Fruit fly (Drosophila melanogaster) whole organism, embryonic: ENCODE measurements around the gene CG14340.

Source experiments
- Asciz ChIP-seq: fragments of 200-800 bp; sonication (Bioruptor generic); optimal IDR thresholded peaks from 2 replicates; lab custom pipeline; 2017; ENCODE audit warnings: missing biosample characterization, mild to moderate bottlenecking, missing genetic modification characterization, missing genetic modification reagents
- Atf-2 ChIP-seq: fragments of 200-800 bp; sonication (Bioruptor generic); optimal IDR thresholded peaks from 2 replicates; lab custom pipeline; 2016; ENCODE audit warnings: missing biosample characterization, missing genetic modification characterization
- B-H1 ChIP-seq: fragments of 200-800 bp; sonication (Bioruptor generic); IDR thresholded peaks from 3 replicates; pipeline ENCODE4 v1.3.6; 2022; ENCODE audit warnings: missing biosample characterization, missing genetic modification characterization
- Bgb ChIP-seq: fragments of 200-800 bp; sonication (Bioruptor generic); IDR thresholded peaks from 2 replicates; pipeline ENCODE4 v1.3.6; 2022; ENCODE audit warnings: missing biosample characterization, missing genetic modification characterization; ENCODE audit not compliant: partially characterized antibody
- CG11456 ChIP-seq: fragments of 200-800 bp; sonication (Bioruptor generic); IDR thresholded peaks from 3 replicates; pipeline ENCODE4 v1.3.6; 2022; ENCODE audit warnings: missing biosample characterization, missing genetic modification characterization
- CG11504 ChIP-seq: fragments of 200-800 bp; sonication (Bioruptor generic); optimal IDR thresholded peaks from 3 replicates; lab custom pipeline; 2019; ENCODE audit warnings: missing biosample characterization, mild to moderate bottlenecking, missing genetic modification characterization, moderate library complexity
- CG11723 ChIP-seq: fragments of 200-800 bp; sonication (Bioruptor generic); optimal IDR thresholded peaks from 2 replicates; lab custom pipeline; 2017; ENCODE audit warnings: missing biosample characterization, mild to moderate bottlenecking, missing genetic modification characterization
- CG1233 ChIP-seq: fragments of 200-800 bp; sonication (Bioruptor generic); optimal IDR thresholded peaks from 4 replicates; lab custom pipeline; 2018; ENCODE audit warnings: missing biosample characterization, mild to moderate bottlenecking, missing genetic modification characterization
- CG17385 ChIP-seq: fragments of 200-800 bp; sonication (Bioruptor generic); optimal IDR thresholded peaks from 3 replicates; lab custom pipeline; 2018; ENCODE audit warnings: missing biosample characterization, mild to moderate bottlenecking, missing genetic modification characterization
- CG18619 ChIP-seq: fragments of 200-800 bp; sonication (Bioruptor generic); optimal IDR thresholded peaks from 3 replicates; lab custom pipeline; 2017; ENCODE audit warnings: missing biosample characterization, mild to moderate bottlenecking, missing genetic modification characterization
- CG2116 ChIP-seq: fragments of 200-800 bp; sonication (Bioruptor generic); optimal IDR thresholded peaks from 3 replicates; lab custom pipeline; 2018; ENCODE audit warnings: missing biosample characterization, mild to moderate bottlenecking, missing genetic modification characterization
- CG2875 ChIP-seq: fragments of 200-800 bp; sonication (Bioruptor generic); optimal IDR thresholded peaks from 2 replicates; lab custom pipeline; 2017; ENCODE audit warnings: missing biosample characterization, mild to moderate bottlenecking, missing genetic modification characterization, missing genetic modification reagents
- CG31224 ChIP-seq: fragments of 200-800 bp; sonication (Bioruptor generic); IDR thresholded peaks from 2 replicates; pipeline ENCODE4 v1.3.6; 2022; ENCODE audit warnings: missing biosample characterization, missing genetic modification characterization
- CG32772 ChIP-seq: fragments of 200-800 bp; sonication (Bioruptor generic); IDR thresholded peaks from 2 replicates; pipeline ENCODE4 v1.3.6; 2022; ENCODE audit warnings: missing biosample characterization, missing genetic modification characterization
- CG3281 ChIP-seq: fragments of 200-800 bp; sonication (Bioruptor generic); optimal IDR thresholded peaks from 3 replicates; lab custom pipeline; 2017; ENCODE audit warnings: missing biosample characterization, mild to moderate bottlenecking, missing genetic modification characterization
- CG34224 ChIP-seq: fragments of 200-800 bp; sonication (Bioruptor generic); IDR thresholded peaks from 3 replicates; pipeline ENCODE4 v1.3.6; 2022; ENCODE audit warnings: missing biosample characterization, missing genetic modification characterization; ENCODE audit not compliant: partially characterized antibody
- CG6175 ChIP-seq: fragments of 200-800 bp; sonication (Bioruptor generic); IDR thresholded peaks from 3 replicates; pipeline ENCODE4 v1.3.6; 2022; ENCODE audit warnings: missing biosample characterization, missing genetic modification characterization
- CG7357 ChIP-seq: fragments of 200-800 bp; sonication (Bioruptor generic); IDR thresholded peaks from 3 replicates; pipeline ENCODE4 v1.3.6; 2022; ENCODE audit warnings: missing biosample characterization, missing genetic modification characterization
- CG7987 ChIP-seq: fragments of 200-800 bp; sonication (Bioruptor generic); optimal IDR thresholded peaks from 2 replicates; lab custom pipeline; 2018; ENCODE audit warnings: missing biosample characterization, mild to moderate bottlenecking, missing genetic modification characterization, moderate library complexity
- CrebB ChIP-seq: fragments of 200-800 bp; sonication (Bioruptor generic); optimal IDR thresholded peaks from 3 replicates; lab custom pipeline; 2018; ENCODE audit warnings: missing biosample characterization, mild to moderate bottlenecking, missing genetic modification characterization
- Deaf1 ChIP-seq: fragments of 200-800 bp; optimal IDR thresholded peaks from 3 replicates; lab custom pipeline; 2019; ENCODE audit warnings: missing biosample characterization, mild to moderate bottlenecking, missing genetic modification characterization, moderate library complexity
- Dip2 ChIP-seq: fragments of 200-800 bp; sonication (Bioruptor generic); IDR thresholded peaks from 2 replicates; pipeline ENCODE4 v1.3.6; 2022; ENCODE audit warnings: missing biosample characterization, missing genetic modification characterization
- Dip3 ChIP-seq: fragments of 200-800 bp; sonication (Bioruptor generic); optimal IDR thresholded peaks from 3 replicates; lab custom pipeline; 2016; ENCODE audit warnings: missing biosample characterization, missing genetic modification characterization
- Doc2 ChIP-seq: fragments of 200-800 bp; sonication (Bioruptor generic); IDR thresholded peaks from 2 replicates; pipeline ENCODE4 v1.3.6; 2022; ENCODE audit warnings: missing biosample characterization, missing genetic modification characterization
- Eip74EF ChIP-seq, 2 experiments: fragments of 200-800 bp in 1 of 2; fragments of >200 bp in 1 of 2; sonication (Bioruptor generic) in 1 of 2; optimal IDR thresholded peaks; 2 replicates each; lab custom pipeline; 2017 to 2019; ENCODE audit warnings: missing biosample characterization in 2 of 2, missing genetic modification characterization in 2 of 2, mild to moderate bottlenecking in 1 of 2, moderate library complexity in 1 of 2
- H15 ChIP-seq: fragments of 200-800 bp; sonication (Bioruptor generic); IDR thresholded peaks from 3 replicates; pipeline ENCODE4 v1.3.6; 2022; ENCODE audit warnings: missing biosample characterization, missing genetic modification characterization
- HHEX ChIP-seq: fragments of 200-800 bp; sonication (Bioruptor generic); optimal IDR thresholded peaks from 3 replicates; lab custom pipeline; 2017; ENCODE audit warnings: missing biosample characterization, mild to moderate bottlenecking, missing genetic modification characterization, missing genetic modification reagents
- HLH3B ChIP-seq: fragments of 200-800 bp; sonication (Bioruptor generic); IDR thresholded peaks from 2 replicates; pipeline ENCODE4 v1.3.6; 2022; ENCODE audit warnings: missing biosample characterization, missing genetic modification characterization
- Mes4 ChIP-seq: fragments of 200-800 bp; sonication (Bioruptor generic); optimal IDR thresholded peaks from 2 replicates; lab custom pipeline; 2016; ENCODE audit warnings: missing biosample characterization, missing genetic modification characterization
- Neu2 ChIP-seq: fragments of 200-800 bp; sonication (Bioruptor generic); optimal IDR thresholded peaks from 3 replicates; lab custom pipeline; 2016; ENCODE audit warnings: missing biosample characterization, missing genetic modification characterization, borderline replicate concordance
- Optix ChIP-seq: fragments of 200-800 bp; sonication (Bioruptor generic); IDR thresholded peaks from 3 replicates; pipeline ENCODE4 v1.3.6; 2022; ENCODE audit warnings: missing biosample characterization, missing genetic modification characterization
- Rfx ChIP-seq: fragments of 200-800 bp; sonication (Bioruptor generic); IDR thresholded peaks from 2 replicates; pipeline ENCODE4 v1.3.6; 2022; ENCODE audit warnings: missing biosample characterization, missing genetic modification characterization
- Usf ChIP-seq: fragments of 200-800 bp; sonication (Bioruptor generic); optimal IDR thresholded peaks from 2 replicates; lab custom pipeline; 2017; ENCODE audit warnings: missing genotype, missing biosample characterization, missing genetic modification characterization
- Xrp1 ChIP-seq: fragments of 200-800 bp; sonication (Bioruptor generic); IDR thresholded peaks from 2 replicates; pipeline ENCODE4 v1.3.6; 2022; ENCODE audit warnings: missing biosample characterization, missing genetic modification characterization
- ac ChIP-seq: fragments of 200-800 bp; sonication (Bioruptor generic); optimal IDR thresholded peaks from 3 replicates; lab custom pipeline; 2017; ENCODE audit warnings: missing biosample characterization, mild to moderate bottlenecking, missing genetic modification characterization
- grau ChIP-seq: fragments of 200-800 bp; optimal IDR thresholded peaks from 3 replicates; lab custom pipeline; 2019; ENCODE audit warnings: missing biosample characterization, mild to moderate bottlenecking, missing genetic modification characterization, moderate library complexity
- gsb-n ChIP-seq: fragments of 200-800 bp; sonication (Bioruptor generic); optimal IDR thresholded peaks from 3 replicates; lab custom pipeline; 2018; ENCODE audit warnings: missing biosample characterization, mild to moderate bottlenecking, missing genetic modification characterization
- gt ChIP-seq: fragments of 200-800 bp; sonication (Bioruptor generic); IDR thresholded peaks from 2 replicates; pipeline ENCODE4 v1.3.6; 2022; ENCODE audit warnings: missing biosample characterization, missing genetic modification characterization
- h ChIP-seq: fragments of >200 bp; optimal IDR thresholded peaks from 2 replicates; lab custom pipeline; 2017
- ham ChIP-seq: fragments of 200-800 bp; sonication (Bioruptor generic); IDR thresholded peaks from 2 replicates; pipeline ENCODE4 v1.3.6; 2022; ENCODE audit warnings: missing biosample characterization, missing genetic modification characterization
- hkb ChIP-seq, 2 experiments: fragments of 200-800 bp in 1 of 2; fragments of >200 bp in 1 of 2; sonication (Bioruptor generic) in 1 of 2; IDR thresholded peaks in 1 of 2; optimal IDR thresholded peaks in 1 of 2; 2 replicates each; pipeline versions ENCODE4 v1.3.6 to Lab custom; 2017 to 2022; ENCODE audit warnings: missing biosample characterization in 1 of 2, missing genetic modification characterization in 1 of 2
- org-1 ChIP-seq: fragments of 200-800 bp; sonication (Bioruptor generic); optimal IDR thresholded peaks from 2 replicates; lab custom pipeline; 2017; ENCODE audit warnings: missing biosample characterization, missing genetic modification characterization
- run ChIP-seq: fragments of 200-800 bp; sonication (Bioruptor generic); optimal IDR thresholded peaks from 3 replicates; lab custom pipeline; 2018; ENCODE audit warnings: missing biosample characterization, mild to moderate bottlenecking, missing genetic modification characterization
- sc ChIP-seq, 3 experiments: fragments of >200 bp in 2 of 3; fragments of 200-800 bp in 1 of 3; sonication (Bioruptor generic) in 1 of 3; optimal IDR thresholded peaks; 2 replicates in 2 of 3; 3 replicates in 1 of 3; lab custom pipeline; 2017; ENCODE audit warnings: mild to moderate bottlenecking in 1 of 3, missing biosample characterization in 1 of 3, missing genetic modification characterization in 1 of 3, missing genetic modification reagents in 1 of 3
- sna ChIP-seq: fragments of 200-800 bp; sonication (Bioruptor generic); IDR thresholded peaks from 2 replicates; pipeline ENCODE4 v1.3.6; 2022; ENCODE audit warnings: missing biosample characterization, missing genetic modification characterization; ENCODE audit not compliant: partially characterized antibody
- tgo ChIP-seq: fragments of 200-800 bp; sonication (Bioruptor generic); IDR thresholded peaks from 3 replicates; pipeline ENCODE4 v1.3.6; 2022; ENCODE audit warnings: missing biosample characterization, missing genetic modification characterization
- tna ChIP-seq: fragments of 200-800 bp; sonication (Bioruptor generic); IDR thresholded peaks from 2 replicates; pipeline ENCODE4 v1.3.6; 2022; ENCODE audit warnings: missing biosample characterization, missing genetic modification characterization; ENCODE audit not compliant: partially characterized antibody
- trh ChIP-seq: fragments of 200-800 bp; sonication (Bioruptor generic); optimal IDR thresholded peaks from 2 replicates; lab custom pipeline; 2016; ENCODE audit warnings: missing biosample characterization, missing genetic modification characterization
- twi ChIP-seq: fragments of 200-800 bp; optimal IDR thresholded peaks from 2 replicates; lab custom pipeline; 2019; ENCODE audit warnings: missing biosample characterization, mild to moderate bottlenecking, missing genetic modification characterization, moderate library complexity
- zen ChIP-seq: fragments of 200-800 bp; sonication (Bioruptor generic); optimal IDR thresholded peaks from 3 replicates; lab custom pipeline; 2018; ENCODE audit warnings: missing biosample characterization, mild to moderate bottlenecking, missing genetic modification characterization, moderate library complexity
- zf30C ChIP-seq: fragments of 200-800 bp; sonication (Bioruptor generic); optimal IDR thresholded peaks from 3 replicates; lab custom pipeline; 2018; ENCODE audit warnings: missing biosample characterization, mild to moderate bottlenecking, missing genetic modification characterization

CG14340 gene

dm6 chr2L:1068004-1068403 lies 44.7 kb upstream of the CG14340 start (continued):
- TF ChIP-seq CG7987 (GFP tag; lab: Kevin White, UChicago) (no peak), CG6175 (no peak), ac (GFP tag; lab: Kevin White, UChicago) (peak; percentile 4), CG2875 (GFP tag; lab: Kevin White, UChicago) (no peak), zf30C (GFP tag; lab: Kevin White, UChicago) (no peak), CG32772 (GFP tag; lab: Robert Waterston, UW) (no peak), CG11456 (GFP tag; lab: Robert Waterston, UW) (no peak), gsb-n (tag; lab: Kevin White, UChicago) (peak; percentile 58), h (lab: Kevin White, UChicago) (no peak), tgo (no peak), zen (tag; lab: Kevin White, UChicago) (peak; percentile 65), Rfx (GFP tag; lab: Robert Waterston, UW) (no peak), CG1233 (GFP tag; lab: Kevin White, UChicago) (no peak), hkb (optimal IDR thresholded peaks at IDR 0.05; lab: Kevin White, UChicago) (no peak), hkb (GFP tag; IDR thresholded peaks at IDR 0.05; lab: Robert Waterston, UW) (no peak), Eip74EF (GFP tag; optimal IDR thresholded peaks at IDR 0.05; lab: Kevin White, UChicago) (no peak), CG11504 (no peak), Dip3 (GFP tag; lab: Kevin White, UChicago) (no peak), trh (GFP tag; lab: Kevin White, UChicago) (no peak), ham (no peak), Usf (GFP tag; lab: Kevin White, UChicago) (no peak), gt (no peak), Asciz (GFP tag; lab: Kevin White, UChicago) (no peak), sna (GFP tag; lab: Robert Waterston, UW) (no peak), sc (optimal IDR thresholded peaks at IDR 0.05; lab: Kevin White, UChicago) (no peak), sc (GFP tag; optimal IDR thresholded peaks at IDR 0.05; lab: Kevin White, UChicago) (no peak), CrebB (tag; lab: Kevin White, UChicago) (no peak), HLH3B (GFP tag; lab: Robert Waterston, UW) (no peak), CG17385 (GFP tag; lab: Kevin White, UChicago) (no peak), org-1 (GFP tag; lab: Kevin White, UChicago) (no peak), CG2116 (no peak), CG11723 (GFP tag; lab: Kevin White, UChicago) (no peak), CG7357 (no peak), HHEX (GFP tag; lab: Kevin White, UChicago) (no peak), H15 (GFP tag; lab: Robert Waterston, UW) (no peak), grau (no peak), Mes4 (GFP tag; lab: Kevin White, UChicago) (no peak), CG34224 (no peak), twi (no peak), Bgb (GFP tag; lab: Robert Waterston, UW) (no peak), Neu2 (GFP tag; lab: Kevin White, UChicago) (no peak), Dip2 (GFP tag; lab: Robert Waterston, UW) (no peak), Deaf1 (tag; lab: Kevin White, UChicago) (no peak), CG18619 (GFP tag; lab: Kevin White, UChicago) (no peak), CG3281 (GFP tag; lab: Kevin White, UChicago) (no peak), tna (GFP tag; lab: Robert Waterston, UW) (no peak), Optix (GFP tag; lab: Robert Waterston, UW) (no peak), CG31224 (GFP tag; lab: Robert Waterston, UW) (no peak), Atf-2 (GFP tag; lab: Kevin White, UChicago) (no peak), Xrp1 (GFP tag; lab: Robert Waterston, UW) (0 out of 2 replicates have a peak, but pooled peaks have one; percentile 3), Doc2 (GFP tag; lab: Robert Waterston, UW) (no peak), run (tag; lab: Kevin White, UChicago) (no peak), B-H1 (GFP tag; lab: Robert Waterston, UW) (no peak)
